Worm (Caenorhabditis elegans) whole organism, L4 larva: Measurements from ENCODE around the gene cav-2.

Experiments
- F37D6.2 ChIP-seq: sonication (generic microtip); optimal IDR thresholded peaks from 2 replicates; lab custom pipeline; 2016; ENCODE audit warnings: mild to moderate bottlenecking, missing genetic modification characterization, missing compliant biosample characterization
- T26A8.4 ChIP-seq: fragments of 200-800 bp; sonication (Bioruptor generic); IDR thresholded peaks from 2 replicates; pipeline ENCODE4 v1.3.6; 2022; ENCODE audit warnings: missing genetic modification characterization, missing compliant biosample characterization
- Y48G9A.11 ChIP-seq: fragments of 200-800 bp; sonication (Bioruptor generic); IDR thresholded peaks from 2 replicates; pipeline ENCODE4 v1.3.6; 2022; ENCODE audit warnings: missing genetic modification reagents, missing genetic modification characterization, missing compliant biosample characterization
- ZK337.2 ChIP-seq: fragments of 200-800 bp; sonication (Bioruptor generic); IDR thresholded peaks from 2 replicates; pipeline ENCODE4 v1.3.6; 2022; ENCODE audit warnings: missing genetic modification reagents, missing genetic modification characterization, missing compliant biosample characterization
- ZK546.5 ChIP-seq, 2 experiments: sonication (generic microtip); optimal IDR thresholded peaks; 2 replicates each; lab custom pipeline; 2017; ENCODE audit warnings: missing biosample characterization in 2 of 2, missing genetic modification characterization in 2 of 2
- attf-4 ChIP-seq: sonication (generic microtip); optimal IDR thresholded peaks from 3 replicates; lab custom pipeline; 2017; ENCODE audit warnings: missing biosample characterization, missing genetic modification characterization
- ceh-28 ChIP-seq: fragments of 150-350 bp; optimal IDR thresholded peaks from 2 replicates; lab custom pipeline; 2014; ENCODE audit warnings: missing biosample characterization, missing genetic modification reagents, missing genetic modification characterization
- daf-8 ChIP-seq: fragments of 200-800 bp; sonication (Bioruptor generic); IDR thresholded peaks from 2 replicates; pipeline ENCODE4 v1.3.6; 2022; ENCODE audit warnings: missing genetic modification characterization, missing compliant biosample characterization
- dmd-9 ChIP-seq: fragments of 200-800 bp; sonication (Bioruptor generic); IDR thresholded peaks from 2 replicates; pipeline ENCODE4 v1.3.6; 2022; ENCODE audit warnings: missing genetic modification reagents, missing genetic modification characterization, missing compliant biosample characterization
- hif-1 ChIP-seq, 2 experiments: sonication (generic microtip); optimal IDR thresholded peaks; 2 replicates each; lab custom pipeline; 2016 to 2017; ENCODE audit warnings: missing compliant biosample characterization in 2 of 2, missing genetic modification characterization in 2 of 2, missing genetic modification reagents in 2 of 2, missing genotype in 2 of 2, mild to moderate bottlenecking in 1 of 2
- hlh-11 ChIP-seq: fragments of 200-800 bp; sonication (Bioruptor generic); optimal IDR thresholded peaks from 2 replicates; lab custom pipeline; 2018; ENCODE audit warnings: mild to moderate bottlenecking, missing genetic modification characterization, missing compliant biosample characterization
- lim-7 ChIP-seq: fragments of 200-800 bp; sonication (Bioruptor generic); IDR thresholded peaks from 2 replicates; pipeline ENCODE4 v1.3.6; 2022; ENCODE audit warnings: missing genetic modification characterization, missing compliant biosample characterization
- madf-5 ChIP-seq, 2 experiments: fragments of 200-800 bp; sonication (Bioruptor generic); IDR thresholded peaks; 2 replicates each; pipeline ENCODE4 v1.3.6; 2022; ENCODE audit warnings: missing compliant biosample characterization in 2 of 2, missing genetic modification characterization in 2 of 2
- madf-9 ChIP-seq: fragments of 200-800 bp; sonication (Bioruptor generic); conservative IDR thresholded peaks from 2 replicates; pipeline ENCODE4 v1.3.6; 2022; ENCODE audit warnings: missing genetic modification reagents, missing genetic modification characterization, missing compliant biosample characterization
- mep-1 ChIP-seq: fragments of 150-350 bp; sonication (generic microtip); optimal IDR thresholded peaks from 3 replicates; lab custom pipeline; 2014; ENCODE audit warnings: missing biosample characterization, missing genetic modification characterization
- mxl-2 ChIP-seq: fragments of 200-800 bp; sonication (Bioruptor generic); conservative IDR thresholded peaks from 2 replicates; pipeline ENCODE4 v1.3.6; 2022; ENCODE audit warnings: missing genetic modification reagents, missing genetic modification characterization, missing compliant biosample characterization
- nhr-102 ChIP-seq: sonication (generic microtip); optimal IDR thresholded peaks from 2 replicates; lab custom pipeline; 2016; ENCODE audit warnings: mild to moderate bottlenecking, missing genetic modification characterization, moderate library complexity, missing compliant biosample characterization
- nhr-25 ChIP-seq: sonication (generic microtip); optimal IDR thresholded peaks from 2 replicates; lab custom pipeline; 2017; ENCODE audit warnings: missing genetic modification characterization, mild to moderate bottlenecking, missing compliant biosample characterization, antibody characterized with exemption, moderate library complexity, borderline replicate concordance; ENCODE audit not compliant: insufficient read depth
- nhr-41 ChIP-seq: fragments of 200-800 bp; sonication (Bioruptor generic); IDR thresholded peaks from 2 replicates; pipeline ENCODE4 v1.3.6; 2022; ENCODE audit warnings: missing genetic modification reagents, missing genetic modification characterization, missing compliant biosample characterization
- pha-4 ChIP-seq, 2 experiments: fragments of 150-350 bp in 1 of 2; fragments of 200-800 bp in 1 of 2; sonication (Bioruptor generic) in 1 of 2; IDR thresholded peaks in 1 of 2; optimal IDR thresholded peaks in 1 of 2; 2 replicates each; pipeline versions ENCODE4 v1.3.6 to Lab custom; 2014 to 2022; ENCODE audit warnings: missing genetic modification characterization in 2 of 2, missing genetic modification reagents in 2 of 2, missing biosample characterization in 1 of 2, missing compliant biosample characterization in 1 of 2
- sdz-12 ChIP-seq: fragments of 200-800 bp; sonication (Bioruptor generic); optimal IDR thresholded peaks from 2 replicates; lab custom pipeline; 2018; ENCODE audit warnings: mild to moderate bottlenecking, missing genetic modification characterization, missing compliant biosample characterization
- spr-1 ChIP-seq: sonication (generic microtip); optimal IDR thresholded peaks from 2 replicates; lab custom pipeline; 2016; ENCODE audit warnings: mild to moderate bottlenecking, missing genetic modification characterization, missing compliant biosample characterization
- spr-3 ChIP-seq: fragments of 200-800 bp; sonication (Bioruptor generic); optimal IDR thresholded peaks from 2 replicates; lab custom pipeline; 2018; ENCODE audit warnings: mild to moderate bottlenecking, missing genetic modification characterization, missing compliant biosample characterization
- tag-97 ChIP-seq: fragments of 200-800 bp; sonication (Bioruptor generic); IDR thresholded peaks from 2 replicates; pipeline ENCODE4 v1.3.6; 2022; ENCODE audit warnings: missing genetic modification characterization, missing compliant biosample characterization
- tra-1 ChIP-seq: fragments of 200-800 bp; sonication (Bioruptor generic); IDR thresholded peaks from 2 replicates; pipeline ENCODE4 v1.3.6; 2022; ENCODE audit warnings: missing genetic modification reagents, missing genetic modification characterization, missing compliant biosample characterization
- unc-62 ChIP-seq, 3 experiments: fragments of 150-350 bp in 1 of 3; sonication (generic microtip); optimal IDR thresholded peaks in 2 of 3; peaks in 1 of 3; 1 replicate in 1 of 3; 2 replicates in 2 of 3; lab custom pipeline; 2014 to 2017; ENCODE audit warnings: missing biosample characterization in 3 of 3, missing genetic modification characterization in 3 of 3, missing genetic modification reagents in 3 of 3, missing genotype in 1 of 3
- ztf-7 ChIP-seq: fragments of 150-350 bp; optimal IDR thresholded peaks from 2 replicates; lab custom pipeline; 2014; ENCODE audit warnings: missing biosample characterization, missing genetic modification characterization

Gene cav-2

DNA sequence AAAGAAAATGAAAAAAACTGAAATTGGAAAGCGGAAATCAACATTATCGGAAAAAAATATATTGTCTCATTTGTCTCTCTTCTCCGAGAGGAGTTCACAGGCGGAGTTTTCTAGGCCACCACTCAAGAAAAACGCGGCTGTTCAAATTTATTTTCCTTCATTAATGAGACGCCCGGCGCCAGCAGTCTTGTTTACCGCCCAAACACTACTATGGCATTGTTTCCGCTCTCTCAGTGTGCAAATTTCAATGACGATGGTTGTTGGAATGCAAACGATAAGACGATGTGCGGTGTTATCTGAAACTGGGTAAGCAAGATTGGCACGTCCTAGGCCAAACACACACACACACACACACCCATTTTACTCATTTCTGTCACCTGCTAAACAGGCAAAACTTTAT, at the start of gene cav-2 (continued):
- TF ChIP-seq pha-4 (GFP tag; IDR thresholded peaks at IDR 0.05; lab: Robert Waterston, UW) (peak; percentile 70), pha-4 (tag; optimal IDR thresholded peaks at IDR 0.05; lab: Kevin White, UChicago) (peak; percentile 40), ZK337.2 (peak; percentile 87)

DNA sequence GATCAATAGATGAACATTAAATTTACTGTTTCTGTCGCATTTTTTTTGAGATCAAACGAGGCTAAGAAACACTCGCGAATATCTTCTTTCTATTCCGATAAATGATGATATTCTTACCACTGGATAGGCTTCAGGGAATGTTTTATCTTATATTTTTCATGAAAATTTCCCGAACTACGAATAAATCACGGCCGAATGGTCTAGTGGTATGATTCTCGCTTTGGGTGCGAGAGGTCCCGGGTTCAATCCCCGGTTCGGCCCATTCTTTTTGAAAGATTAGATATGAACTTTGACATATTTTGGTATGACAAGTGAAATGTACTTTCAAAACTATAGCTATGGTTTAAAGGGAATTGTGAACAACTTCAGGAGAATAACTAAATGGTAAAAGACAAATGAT, 47.4 kb upstream of the cav-2 start:
- 0 out of 2 replicates have a peak, but pooled peaks have one; percentile 34 for TF ChIP-seq lim-7 (GFP tag; lab: Robert Waterston, UW)

DNA sequence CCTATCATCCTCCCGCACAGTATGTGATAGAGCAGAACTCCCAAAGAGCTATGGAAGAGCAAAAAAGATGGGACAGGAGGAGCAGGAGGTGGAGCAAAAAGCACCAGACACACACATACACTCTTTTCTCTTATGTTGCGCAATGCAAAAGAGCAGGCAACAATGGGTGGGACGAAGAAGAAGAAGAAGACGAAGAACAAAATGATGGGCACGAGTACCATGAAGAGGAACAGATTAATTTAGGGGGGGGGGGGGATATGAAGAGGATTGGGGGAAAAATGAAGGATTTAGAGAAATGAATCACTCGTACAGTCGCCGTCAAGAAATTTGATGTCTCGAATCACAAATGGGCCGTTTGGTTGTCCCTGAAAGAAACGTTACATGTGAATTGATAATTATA, 45.3 kb upstream of the cav-2 start, which contains the start of gene avr-15:
Gene avr-15, minus strand, starts transcription at position 101 of the 400 bp plus-strand sequence.
- TF ChIP-seq ceh-28: no peak
- no peak for TF ChIP-seq ztf-7 (tag; lab: Kevin White, UChicago)
- TF ChIP-seq tag-97 (GFP tag; lab: Robert Waterston, UW): no peak
- TF ChIP-seq tra-1 (GFP tag; lab: Robert Waterston, UW): no peak
- no peak for TF ChIP-seq ZK546.5 (tag; optimal IDR thresholded peaks at IDR 0.05; lab: Kevin White, UChicago)
- no peak for TF ChIP-seq spr-3 (GFP tag; lab: Kevin White, UChicago)
- TF ChIP-seq, all 104 proteins: peak for 0

DNA sequence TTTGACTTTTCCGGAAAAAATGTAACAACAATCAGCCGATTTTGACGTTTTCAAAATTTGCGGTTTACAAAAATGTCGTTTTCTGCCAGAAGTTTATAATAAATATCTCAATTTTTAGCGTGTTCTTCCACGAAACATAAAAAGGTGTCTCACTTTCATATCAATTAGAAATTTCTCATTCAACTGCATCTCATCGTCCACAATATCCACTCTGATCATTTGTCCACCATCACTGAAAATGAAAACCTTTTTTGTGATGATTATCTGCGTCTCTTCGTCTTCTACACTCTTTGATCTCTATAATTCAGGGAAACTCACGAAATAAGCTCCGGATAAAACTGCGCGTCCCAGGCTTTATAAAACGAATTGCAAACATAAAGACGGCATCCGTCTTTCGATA, 44.4 kb upstream of the cav-2 start:
- no peak for TF ChIP-seq T26A8.4 (GFP tag; lab: Robert Waterston, UW)
- TF ChIP-seq unc-62 (GFP tag; optimal IDR thresholded peaks at IDR 0.05 in 1 of 2; lab: Kevin White, UChicago): peak in 1 of 2 experiments; percentile 93
- no peak for TF ChIP-seq unc-62 (tag; optimal IDR thresholded peaks at IDR 0.05; lab: Kevin White, UChicago)
- no peak for TF ChIP-seq attf-4 (tag; lab: Kevin White, UChicago)
- no peak for TF ChIP-seq Y48G9A.11 (GFP tag; lab: Robert Waterston, UW)
- TF ChIP-seq mep-1 (tag; lab: Kevin White, UChicago): no peak
- TF ChIP-seq pha-4 (GFP tag; IDR thresholded peaks at IDR 0.05; lab: Robert Waterston, UW): no peak
- TF ChIP-seq pha-4 (tag; optimal IDR thresholded peaks at IDR 0.05; lab: Kevin White, UChicago): no peak
- TF ChIP-seq, all 104 proteins: peak for 1

DNA sequence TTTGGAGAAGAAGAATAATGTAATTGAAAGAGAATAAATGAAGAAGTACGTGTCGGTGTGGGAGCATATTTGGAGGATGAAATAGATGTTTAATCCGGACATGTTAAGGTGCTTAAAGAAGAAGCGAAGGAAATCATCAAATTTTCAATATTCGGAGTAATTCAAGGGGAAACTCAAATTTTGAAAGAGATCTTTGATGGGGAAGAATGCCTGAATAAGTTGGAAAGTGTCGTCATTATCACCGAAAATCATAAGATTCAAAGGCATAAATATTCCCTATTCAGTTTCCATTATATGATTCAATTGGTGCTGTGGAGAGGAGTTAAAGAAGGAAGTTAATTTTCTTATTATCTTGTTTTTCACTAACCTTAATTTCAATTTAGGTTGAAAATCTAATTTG, 41.8 kb upstream of the cav-2 start, which contains the start of gene semi-1:
Gene semi-1, minus strand, starts transcription at position 101 of the 400 bp plus-strand sequence.
- no peak for TF ChIP-seq dmd-9
- no peak for TF ChIP-seq madf-5 (GFP tag; IDR thresholded peaks at IDR 0.05; lab: Robert Waterston, UW)
- no peak for TF ChIP-seq hif-1 (tag; optimal IDR thresholded peaks at IDR 0.05; lab: Kevin White, UChicago)
- no peak for TF ChIP-seq nhr-102 (tag; lab: Kevin White, UChicago)

DNA sequence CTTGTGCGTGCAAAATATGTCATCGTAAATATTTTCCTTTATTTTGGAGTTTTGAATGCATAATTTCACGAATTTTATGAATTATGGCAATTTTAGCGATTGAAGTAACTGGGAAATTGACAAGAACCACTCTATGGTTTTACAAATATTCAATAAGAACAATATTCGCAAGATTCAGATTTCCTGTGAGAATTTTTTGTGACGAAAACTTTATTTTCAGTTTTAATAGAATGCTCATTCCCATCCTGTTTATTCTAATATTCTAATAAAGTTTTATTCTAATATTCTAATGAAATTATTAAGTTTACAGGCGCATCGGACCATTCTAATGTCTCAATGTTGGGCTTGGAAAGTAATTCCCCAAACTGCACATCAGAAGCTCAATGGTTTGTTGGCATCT, 33.7 kb upstream of the cav-2 start, which contains the start of gene R11G10.3:
Gene R11G10.3, plus strand, starts transcription at position 301 of the 400 bp plus-strand sequence.
- TF ChIP-seq sdz-12 (GFP tag; lab: Kevin White, UChicago) (no peak), hlh-11 (tag; lab: Kevin White, UChicago) (no peak), spr-1 (tag; lab: Kevin White, UChicago) (no peak), daf-8 (no peak), madf-9 (GFP tag; lab: Robert Waterston, UW) (no peak), nhr-41 (GFP tag; lab: Robert Waterston, UW) (no peak), hif-1 (tag; optimal IDR thresholded peaks at IDR 0.05; lab: Kevin White, UChicago) (no peak), F37D6.2 (tag; lab: Kevin White, UChicago) (no peak), attf-4 (tag; lab: Kevin White, UChicago) (no peak), mxl-2 (GFP tag; lab: Robert Waterston, UW) (no peak), nhr-25 (tag; lab: Kevin White, UChicago) (no peak), tra-1 (GFP tag; lab: Robert Waterston, UW) (no peak)
